Worm (Caenorhabditis elegans) whole organism, L1 larva: Measurements from ENCODE around the gene srt-29.
A peak's percentile ranks its signal among the peaks of the same experiment; 100 is the strongest.

ENCODE experiments used
- C04F5.9 ChIP-seq: sonication (generic microtip); optimal IDR thresholded peaks from 2 replicates; lab custom pipeline; 2016; ENCODE audit warnings: missing genetic modification characterization, missing compliant biosample characterization
- F16B12.6 ChIP-seq: fragments of 150-350 bp; optimal IDR thresholded peaks from 2 replicates; lab custom pipeline; 2014; ENCODE audit warnings: missing biosample characterization, missing genetic modification characterization
- alr-1 ChIP-seq: fragments of 200-800 bp; sonication (Bioruptor generic); optimal IDR thresholded peaks from 2 replicates; lab custom pipeline; 2018; ENCODE audit warnings: borderline replicate concordance, mild to moderate bottlenecking, missing genetic modification characterization, missing compliant biosample characterization
- aly-2 ChIP-seq: fragments of 150-350 bp; optimal IDR thresholded peaks from 2 replicates; lab custom pipeline; 2014; ENCODE audit warnings: missing biosample characterization, missing genetic modification characterization
- ceh-8 ChIP-seq: fragments of 200-800 bp; sonication (Bioruptor generic); optimal IDR thresholded peaks from 2 replicates; lab custom pipeline; 2018; ENCODE audit warnings: mild to moderate bottlenecking, missing genetic modification characterization, moderate library complexity, missing compliant biosample characterization
- egl-27 ChIP-seq, 2 experiments: fragments of 150-350 bp in 1 of 2; sonication (generic microtip); optimal IDR thresholded peaks; 3 replicates each; lab custom pipeline; 2017 to 2018; ENCODE audit warnings: missing biosample characterization in 2 of 2, missing genetic modification characterization in 2 of 2, missing genetic modification reagents in 2 of 2
- fkh-8 ChIP-seq: sonication (generic microtip); optimal IDR thresholded peaks from 2 replicates; lab custom pipeline; 2016; ENCODE audit warnings: mild to moderate bottlenecking, missing genetic modification characterization, missing compliant biosample characterization
- hlh-17 ChIP-seq: fragments of 200-800 bp; sonication (Bioruptor generic); optimal IDR thresholded peaks from 2 replicates; lab custom pipeline; 2018; ENCODE audit warnings: missing genetic modification characterization, mild to moderate bottlenecking, missing compliant biosample characterization, moderate library complexity, borderline replicate concordance
- hlh-4 ChIP-seq: sonication (generic microtip); optimal IDR thresholded peaks from 2 replicates; lab custom pipeline; 2016; ENCODE audit warnings: mild to moderate bottlenecking, missing genetic modification characterization, missing compliant biosample characterization
- irx-1 ChIP-seq: sonication (generic microtip); optimal IDR thresholded peaks from 2 replicates; lab custom pipeline; 2016; ENCODE audit warnings: missing genetic modification characterization, missing compliant biosample characterization
- lin-15B ChIP-seq: fragments of 150-350 bp; sonication (generic microtip); optimal IDR thresholded peaks from 3 replicates; lab custom pipeline; 2014; ENCODE audit warnings: missing biosample characterization, missing genetic modification characterization
- lin-35 ChIP-seq, 2 experiments: fragments of 150-350 bp; optimal IDR thresholded peaks; 2 replicates each; lab custom pipeline; 2014; ENCODE audit warnings: missing biosample characterization in 2 of 2, missing genetic modification characterization in 2 of 2, missing genetic modification reagents in 2 of 2
- lir-3 ChIP-seq: sonication (generic microtip); optimal IDR thresholded peaks from 2 replicates; lab custom pipeline; 2016; ENCODE audit warnings: mild to moderate bottlenecking, missing genetic modification characterization, moderate library complexity, missing compliant biosample characterization; ENCODE audit not compliant: poor library complexity
- lsy-2 ChIP-seq, 2 experiments: fragments of 150-350 bp; optimal IDR thresholded peaks; 2 replicates each; lab custom pipeline; 2014; ENCODE audit warnings: missing biosample characterization in 2 of 2, missing genetic modification characterization in 2 of 2
- mdl-1 ChIP-seq, 2 experiments: fragments of 150-350 bp; optimal IDR thresholded peaks; 2 replicates each; lab custom pipeline; 2014 to 2017; ENCODE audit warnings: missing biosample characterization in 2 of 2, missing genetic modification characterization in 2 of 2, inconsistent platforms in 1 of 2
- mep-1 ChIP-seq: fragments of 150-350 bp; optimal IDR thresholded peaks from 2 replicates; lab custom pipeline; 2014; ENCODE audit warnings: missing biosample characterization, missing genetic modification characterization
- nhr-11 ChIP-seq: fragments of 150-350 bp; optimal IDR thresholded peaks from 2 replicates; lab custom pipeline; 2014; ENCODE audit warnings: missing biosample characterization, missing genetic modification characterization
- nhr-28 ChIP-seq: fragments of 150-350 bp; optimal IDR thresholded peaks from 2 replicates; lab custom pipeline; 2014; ENCODE audit warnings: missing biosample characterization, missing genetic modification characterization
- nhr-47 ChIP-seq: sonication (generic microtip); optimal IDR thresholded peaks from 2 replicates; lab custom pipeline; 2016; ENCODE audit warnings: mild to moderate bottlenecking, missing genetic modification characterization, moderate library complexity, missing compliant biosample characterization
- nhr-71 ChIP-seq: sonication (generic microtip); optimal IDR thresholded peaks from 2 replicates; lab custom pipeline; 2016; ENCODE audit warnings: mild to moderate bottlenecking, missing genetic modification characterization, moderate library complexity, missing compliant biosample characterization
- nhr-76 ChIP-seq: sonication (generic microtip); optimal IDR thresholded peaks from 2 replicates; lab custom pipeline; 2017; ENCODE audit warnings: missing biosample characterization, missing genetic modification characterization
- nhr-77 ChIP-seq: fragments of 150-350 bp; optimal IDR thresholded peaks from 2 replicates; lab custom pipeline; 2014; ENCODE audit warnings: missing biosample characterization, missing genetic modification characterization
- nhr-85 ChIP-seq: sonication (generic microtip); peaks from one replicate; lab custom pipeline; 2016; ENCODE audit warnings: missing genetic modification characterization, inconsistent platforms, missing compliant biosample characterization
- nhr-90 ChIP-seq: sonication (generic microtip); optimal IDR thresholded peaks from 2 replicates; lab custom pipeline; 2016; ENCODE audit warnings: mild to moderate bottlenecking, missing genetic modification characterization, missing compliant biosample characterization; ENCODE audit not compliant: poor library complexity
- pag-3 ChIP-seq: sonication (generic microtip); optimal IDR thresholded peaks from 2 replicates; lab custom pipeline; 2017; ENCODE audit warnings: missing genetic modification characterization, mild to moderate bottlenecking, missing compliant biosample characterization, antibody characterized with exemption, borderline replicate concordance; ENCODE audit not compliant: insufficient read depth
- pax-3 ChIP-seq: fragments of 200-800 bp; sonication (Bioruptor generic); optimal IDR thresholded peaks from 2 replicates; lab custom pipeline; 2018; ENCODE audit warnings: mild to moderate bottlenecking, missing genetic modification characterization, moderate library complexity, missing compliant biosample characterization
- rnt-1 ChIP-seq: sonication (generic microtip); optimal IDR thresholded peaks from 2 replicates; lab custom pipeline; 2016; ENCODE audit warnings: mild to moderate bottlenecking, missing genetic modification characterization, moderate library complexity, missing compliant biosample characterization
- unc-86 ChIP-seq: sonication (generic microtip); optimal IDR thresholded peaks from 2 replicates; lab custom pipeline; 2016; ENCODE audit warnings: missing genetic modification characterization, missing compliant biosample characterization
- unc-98 ChIP-seq: fragments of 200-800 bp; sonication (Bioruptor generic); IDR thresholded peaks from 2 replicates; pipeline ENCODE4 v1.3.6; 2022; ENCODE audit warnings: missing genetic modification characterization, missing compliant biosample characterization

Gene srt-29

DNA sequence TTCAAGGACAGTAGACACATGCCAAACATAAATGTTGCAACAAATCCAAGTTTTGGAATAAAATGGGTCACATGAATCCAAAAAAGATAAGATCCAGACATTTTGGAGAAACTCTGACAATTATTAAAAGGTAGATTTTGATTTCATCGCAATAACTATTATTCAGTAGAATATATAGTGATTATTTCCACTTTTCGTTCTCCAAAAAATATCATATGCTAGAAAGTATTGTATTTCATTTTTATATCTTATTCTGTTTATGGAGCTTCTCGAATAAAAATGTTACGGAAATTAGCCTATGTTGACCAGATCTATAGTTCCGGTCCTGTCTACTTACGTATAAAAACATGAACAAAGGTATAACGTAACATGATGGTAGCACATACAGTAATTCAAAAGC is 8.2 kb upstream of the srt-29 start, which contains the start of gene str-13:
str-13 (minus strand) TSS at position 101 of the 400 bp plus-strand sequence.
- TF ChIP-seq nhr-28 (tag; lab: Kevin White, UChicago) (no peak), F16B12.6 (tag; lab: Kevin White, UChicago) (no peak), aly-2 (tag; lab: Kevin White, UChicago) (no peak), C04F5.9 (tag; lab: Kevin White, UChicago) (no peak), unc-86 (tag; lab: Kevin White, UChicago) (no peak), ceh-8 (GFP tag; lab: Kevin White, UChicago) (no peak), nhr-85 (peak; percentile 39), lir-3 (tag; lab: Kevin White, UChicago) (no peak)
- TF ChIP-seq, all 84 proteins: peak for 1

DNA sequence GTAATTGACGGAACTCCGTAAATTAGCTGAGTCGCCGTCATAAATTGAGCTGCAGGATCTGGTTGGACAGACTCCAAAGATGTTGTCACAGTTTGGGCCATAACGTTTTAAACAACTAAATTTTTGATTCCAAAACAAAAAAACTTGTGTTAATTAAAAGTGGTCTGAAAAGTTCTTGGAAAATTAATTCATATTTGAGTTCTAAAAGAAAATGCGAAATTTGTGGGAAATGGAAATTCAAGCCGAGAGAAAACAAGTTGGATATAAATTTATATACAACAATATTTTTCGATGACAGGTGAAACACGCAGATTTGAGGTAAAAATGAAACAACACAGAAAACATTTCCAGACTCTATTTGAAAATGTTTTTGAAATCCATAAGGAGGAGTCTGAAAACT is 6.3 kb upstream of the srt-29 start, which contains the start of gene srg-59:
srg-59 (minus strand) TSS at position 101 of the 400 bp plus-strand sequence.
- no peak for TF ChIP-seq lir-3 (tag; lab: Kevin White, UChicago)
- TF ChIP-seq pag-3, result no peak
- TF ChIP-seq nhr-90 (tag; lab: Kevin White, UChicago), result no peak

DNA sequence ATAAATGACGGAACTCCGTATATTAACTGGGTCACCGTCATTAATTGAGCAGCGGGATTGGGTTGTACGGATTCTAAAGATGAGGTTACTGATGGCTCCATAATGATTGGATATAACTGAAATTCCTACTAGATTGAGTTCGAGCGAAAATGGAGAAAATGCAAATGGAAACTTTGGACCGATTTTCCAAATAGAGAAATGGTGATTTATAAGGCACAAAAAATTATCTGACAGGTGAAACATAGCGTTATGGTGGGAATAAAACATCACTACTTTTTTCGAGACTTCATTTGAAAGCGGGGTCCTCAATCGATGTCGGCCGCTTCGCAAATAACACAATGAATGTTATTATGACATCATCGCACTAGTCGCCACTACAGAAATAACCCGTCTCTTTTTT is 3.6 kb upstream of the srt-29 start, which contains the start of gene srg-60:
srg-60 (minus strand) TSS at position 101 of the 400 bp plus-strand sequence.
- TF ChIP-seq nhr-71 (tag; lab: Kevin White, UChicago), result no peak
- TF ChIP-seq lin-15B (tag; lab: Kevin White, UChicago), result no peak
- TF ChIP-seq hlh-17 (GFP tag; lab: Kevin White, UChicago), result no peak
- no peak for TF ChIP-seq lin-35 (GFP tag; optimal IDR thresholded peaks at IDR 0.05; lab: Kevin White, UChicago)
- no peak for TF ChIP-seq nhr-11 (tag; lab: Kevin White, UChicago)
- TF ChIP-seq irx-1 (tag; lab: Kevin White, UChicago), result no peak
- TF ChIP-seq mdl-1 (tag; optimal IDR thresholded peaks at IDR 0.05; lab: Kevin White, UChicago), result no peak
- no peak for TF ChIP-seq nhr-77 (tag; lab: Kevin White, UChicago)
- no peak for TF ChIP-seq hlh-4
- no peak for TF ChIP-seq ceh-8 (GFP tag; lab: Kevin White, UChicago)
- no peak for TF ChIP-seq fkh-8 (tag; lab: Kevin White, UChicago)

DNA sequence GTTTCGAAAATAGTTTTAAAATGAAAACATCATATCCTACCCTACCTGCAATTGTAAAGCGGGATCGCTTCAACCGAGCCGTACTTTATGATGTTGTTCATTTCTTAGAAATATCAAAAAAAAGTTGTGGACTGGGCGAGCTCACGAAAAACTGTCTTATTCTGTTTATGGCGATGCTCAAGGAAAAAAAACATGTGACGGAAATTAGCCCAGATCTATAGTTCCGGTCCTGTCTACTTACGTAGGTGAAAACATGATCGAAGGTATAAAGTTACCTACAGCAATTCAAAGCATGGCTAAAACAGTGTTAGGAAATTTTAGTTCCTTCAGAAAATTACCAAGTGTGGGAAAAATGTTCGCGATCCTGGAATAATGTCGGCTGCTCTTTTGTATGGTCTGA is 1.8 kb upstream of the srt-29 start, which contains the start of gene srt-27:
srt-27 (minus strand) TSS at position 101 of the 400 bp plus-strand sequence.
- TF ChIP-seq egl-27 (tag; optimal IDR thresholded peaks at IDR 0.05; lab: Kevin White, UChicago) (no peak), unc-98 (GFP tag; lab: Robert Waterston, UW) (no peak), mep-1 (tag; lab: Kevin White, UChicago) (no peak), alr-1 (tag; lab: Kevin White, UChicago) (no peak), rnt-1 (tag; lab: Kevin White, UChicago) (no peak)

DNA sequence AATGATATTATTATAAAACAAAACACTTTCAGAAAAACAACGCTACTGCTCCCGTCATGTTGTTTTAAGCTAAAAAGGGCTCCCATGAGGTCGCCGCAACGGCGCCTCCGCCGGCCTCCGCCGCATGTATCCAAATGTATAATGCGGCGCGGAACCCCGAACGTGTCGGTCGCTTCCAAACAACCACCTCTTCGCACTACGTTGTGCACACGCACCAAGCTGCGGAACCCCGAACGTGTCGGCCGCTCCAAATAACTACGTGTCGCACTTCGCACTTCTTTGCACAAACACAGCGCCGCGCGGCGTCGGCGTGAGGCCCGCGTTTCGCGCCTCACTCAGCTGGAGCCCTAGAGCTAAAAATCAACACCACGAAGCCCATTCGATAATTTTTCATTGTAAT is 2.0 kb downstream of the srt-29 start:
- TF ChIP-seq lsy-2 (tag; optimal IDR thresholded peaks at IDR 0.05; lab: Kevin White, UChicago) (no peak), nhr-90 (tag; lab: Kevin White, UChicago) (no peak), irx-1 (tag; lab: Kevin White, UChicago) (no peak), nhr-76 (tag; lab: Kevin White, UChicago) (no peak), nhr-47 (tag; lab: Kevin White, UChicago) (no peak)

DNA sequence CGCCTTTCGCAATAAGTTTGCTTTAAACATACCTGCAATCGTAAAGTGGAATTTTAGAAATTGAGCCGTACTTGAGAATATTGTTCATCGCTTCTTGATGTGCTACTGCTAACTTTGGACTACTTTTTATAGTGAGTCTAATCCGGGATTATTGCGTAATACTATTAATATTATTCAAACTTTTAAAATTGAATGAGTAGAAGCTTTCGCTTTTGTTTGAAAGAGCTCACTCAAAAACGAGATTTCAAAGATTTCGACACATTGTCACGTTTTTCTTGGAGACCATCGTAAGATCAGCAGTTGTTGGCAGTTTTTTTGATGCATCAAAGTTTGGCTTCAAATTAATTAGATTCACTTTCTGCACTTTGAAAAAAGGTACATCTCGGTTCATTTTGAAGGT is 5.4 kb downstream of the srt-29 start, which contains the start of gene srt-28:
srt-28 (minus strand) TSS at position 101 of the 400 bp plus-strand sequence.
- TF ChIP-seq pax-3 (tag; lab: Kevin White, UChicago) (peak; percentile 18), aly-2 (tag; lab: Kevin White, UChicago) (no peak)
